Worm (Caenorhabditis elegans) whole organism, L1 larva: Measurements from ENCODE around the gene F31E9.6.
A peak's percentile ranks its signal among the peaks of the same experiment; 100 is the strongest.

ENCODE experiments used
- C04F5.9 ChIP-seq: sonication (generic microtip); optimal IDR thresholded peaks from 2 replicates; lab custom pipeline; 2016; ENCODE audit warnings: missing genetic modification characterization, missing compliant biosample characterization
- C34B4.2 ChIP-seq: sonication (generic microtip); optimal IDR thresholded peaks from 2 replicates; lab custom pipeline; 2017; ENCODE audit warnings: mild to moderate bottlenecking, missing genetic modification characterization, missing compliant biosample characterization
- Y116A8C.19 ChIP-seq: sonication (generic microtip); optimal IDR thresholded peaks from 2 replicates; lab custom pipeline; 2016; ENCODE audit warnings: missing compliant biosample characterization, missing genetic modification characterization, borderline replicate concordance
- aly-2 ChIP-seq: fragments of 150-350 bp; optimal IDR thresholded peaks from 2 replicates; lab custom pipeline; 2014; ENCODE audit warnings: missing biosample characterization, missing genetic modification characterization
- ama-1 ChIP-seq: fragments of 150-350 bp; optimal IDR thresholded peaks from 2 replicates; lab custom pipeline; 2014
- ceh-82 ChIP-seq, 3 experiments: fragments of 150-350 bp in 1 of 3; sonication (generic microtip) in 2 of 3; optimal IDR thresholded peaks; 2 replicates each; lab custom pipeline; 2014 to 2017; ENCODE audit warnings: missing biosample characterization in 3 of 3, missing genetic modification characterization in 3 of 3
- dpl-1 ChIP-seq, 3 experiments: fragments of 150-350 bp in 2 of 3; sonication (generic microtip) in 1 of 3; optimal IDR thresholded peaks; 2 replicates each; lab custom pipeline; 2014 to 2017; ENCODE audit warnings: missing biosample characterization in 3 of 3, missing genetic modification characterization in 3 of 3, missing genetic modification reagents in 3 of 3
- efl-1 ChIP-seq, 4 experiments: fragments of 150-350 bp; optimal IDR thresholded peaks in 3 of 4; peaks in 1 of 4; 1 replicate in 1 of 4; 2 replicates in 3 of 4; lab custom pipeline; 2014; ENCODE audit warnings: missing biosample characterization in 2 of 4, missing genetic modification characterization in 2 of 4, missing genetic modification reagents in 2 of 4
- egl-27 ChIP-seq, 2 experiments: fragments of 150-350 bp in 1 of 2; sonication (generic microtip); optimal IDR thresholded peaks; 3 replicates each; lab custom pipeline; 2017 to 2018; ENCODE audit warnings: missing biosample characterization in 2 of 2, missing genetic modification characterization in 2 of 2, missing genetic modification reagents in 2 of 2
- elt-3 ChIP-seq, 6 experiments: fragments of 150-350 bp in 1 of 6; sonication (generic microtip); optimal IDR thresholded peaks; 2 replicates each; lab custom pipeline; 2017 to 2018; ENCODE audit warnings: missing biosample characterization in 6 of 6, missing genetic modification characterization in 6 of 6, inconsistent platforms in 1 of 6
- fkh-4 ChIP-seq: sonication (generic microtip); optimal IDR thresholded peaks from 2 replicates; lab custom pipeline; 2016; ENCODE audit warnings: missing compliant biosample characterization, missing genetic modification characterization, borderline replicate concordance
- fos-1 ChIP-seq: fragments of 150-350 bp; optimal IDR thresholded peaks from 2 replicates; lab custom pipeline; 2014; ENCODE audit warnings: missing biosample characterization, missing genetic modification characterization
- grh-1 ChIP-seq: fragments of 200-800 bp; sonication (Bioruptor generic); IDR thresholded peaks from 2 replicates; pipeline ENCODE4 v1.3.6; 2022; ENCODE audit warnings: missing genetic modification reagents, missing genetic modification characterization, missing compliant biosample characterization
- irx-1 ChIP-seq: sonication (generic microtip); optimal IDR thresholded peaks from 2 replicates; lab custom pipeline; 2016; ENCODE audit warnings: missing genetic modification characterization, missing compliant biosample characterization
- isw-1 ChIP-seq: fragments of 200-800 bp; sonication (Bioruptor generic); IDR thresholded peaks from 2 replicates; pipeline ENCODE4 v1.3.6; 2022; ENCODE audit warnings: missing genetic modification characterization, missing compliant biosample characterization
- jun-1 ChIP-seq: fragments of 150-350 bp; optimal IDR thresholded peaks from 2 replicates; lab custom pipeline; 2014; ENCODE audit warnings: missing biosample characterization, missing genetic modification reagents, missing genetic modification characterization
- lin-13 ChIP-seq: fragments of 150-350 bp; optimal IDR thresholded peaks from 2 replicates; lab custom pipeline; 2014; ENCODE audit warnings: missing biosample characterization, missing genetic modification reagents, missing genetic modification characterization
- lin-15B ChIP-seq: fragments of 150-350 bp; sonication (generic microtip); optimal IDR thresholded peaks from 3 replicates; lab custom pipeline; 2014; ENCODE audit warnings: missing biosample characterization, missing genetic modification characterization
- mef-2 ChIP-seq: fragments of 150-350 bp; optimal IDR thresholded peaks from 2 replicates; lab custom pipeline; 2014; ENCODE audit warnings: missing biosample characterization, missing genetic modification characterization
- nhr-11 ChIP-seq: fragments of 150-350 bp; optimal IDR thresholded peaks from 2 replicates; lab custom pipeline; 2014; ENCODE audit warnings: missing biosample characterization, missing genetic modification characterization
- nhr-19 ChIP-seq: fragments of 200-800 bp; sonication (Bioruptor generic); conservative IDR thresholded peaks from 2 replicates; pipeline ENCODE4 v1.3.6; 2022; ENCODE audit warnings: missing genetic modification characterization, missing compliant biosample characterization
- nhr-20 ChIP-seq: sonication (generic microtip); optimal IDR thresholded peaks from 2 replicates; lab custom pipeline; 2016; ENCODE audit warnings: mild to moderate bottlenecking, missing genetic modification characterization, missing compliant biosample characterization
- nhr-47 ChIP-seq: sonication (generic microtip); optimal IDR thresholded peaks from 2 replicates; lab custom pipeline; 2016; ENCODE audit warnings: mild to moderate bottlenecking, missing genetic modification characterization, moderate library complexity, missing compliant biosample characterization
- nhr-71 ChIP-seq: sonication (generic microtip); optimal IDR thresholded peaks from 2 replicates; lab custom pipeline; 2016; ENCODE audit warnings: mild to moderate bottlenecking, missing genetic modification characterization, moderate library complexity, missing compliant biosample characterization
- nhr-77 ChIP-seq: fragments of 150-350 bp; optimal IDR thresholded peaks from 2 replicates; lab custom pipeline; 2014; ENCODE audit warnings: missing biosample characterization, missing genetic modification characterization
- nhr-90 ChIP-seq: sonication (generic microtip); optimal IDR thresholded peaks from 2 replicates; lab custom pipeline; 2016; ENCODE audit warnings: mild to moderate bottlenecking, missing genetic modification characterization, missing compliant biosample characterization; ENCODE audit not compliant: poor library complexity
- pag-3 ChIP-seq: sonication (generic microtip); optimal IDR thresholded peaks from 2 replicates; lab custom pipeline; 2017; ENCODE audit warnings: missing genetic modification characterization, mild to moderate bottlenecking, missing compliant biosample characterization, antibody characterized with exemption, borderline replicate concordance; ENCODE audit not compliant: insufficient read depth
- pax-3 ChIP-seq: fragments of 200-800 bp; sonication (Bioruptor generic); optimal IDR thresholded peaks from 2 replicates; lab custom pipeline; 2018; ENCODE audit warnings: mild to moderate bottlenecking, missing genetic modification characterization, moderate library complexity, missing compliant biosample characterization
- rnt-1 ChIP-seq: sonication (generic microtip); optimal IDR thresholded peaks from 2 replicates; lab custom pipeline; 2016; ENCODE audit warnings: mild to moderate bottlenecking, missing genetic modification characterization, moderate library complexity, missing compliant biosample characterization
- snpc-4 ChIP-seq: fragments of 150-350 bp; optimal IDR thresholded peaks from 2 replicates; lab custom pipeline; 2014; ENCODE audit warnings: missing biosample characterization, missing genetic modification characterization
- swsn-7 ChIP-seq: sonication (generic microtip); optimal IDR thresholded peaks from 2 replicates; lab custom pipeline; 2016; ENCODE audit warnings: missing genetic modification characterization, missing compliant biosample characterization
- unc-30 ChIP-seq: sonication (generic microtip); optimal IDR thresholded peaks from 2 replicates; lab custom pipeline; 2017; ENCODE audit warnings: missing biosample characterization, missing genetic modification characterization
- unc-62 ChIP-seq: fragments of 150-350 bp; optimal IDR thresholded peaks from 2 replicates; lab custom pipeline; 2014; ENCODE audit warnings: missing biosample characterization, missing genetic modification reagents, missing genetic modification characterization
- vab-15 ChIP-seq: sonication (generic microtip); optimal IDR thresholded peaks from 2 replicates; lab custom pipeline; 2017; ENCODE audit warnings: missing genotype, mild to moderate bottlenecking, missing genetic modification characterization, missing compliant biosample characterization
- zip-4 ChIP-seq: fragments of 200-800 bp; sonication (Bioruptor generic); optimal IDR thresholded peaks from 2 replicates; lab custom pipeline; 2018; ENCODE audit warnings: mild to moderate bottlenecking, missing genetic modification characterization, moderate library complexity, missing compliant biosample characterization
- ztf-11 ChIP-seq, 2 experiments: sonication (generic microtip); optimal IDR thresholded peaks; 2 replicates each; lab custom pipeline; 2016 to 2017; ENCODE audit warnings: missing genetic modification characterization in 2 of 2, missing biosample characterization in 1 of 2, missing compliant biosample characterization in 1 of 2

Gene F31E9.6

ce11 chrV:17307926-17308325, 7.0 kb downstream of the F31E9.6 start:
- TF ChIP-seq vab-15 (tag; lab: Kevin White, UChicago) (no peak), unc-62 (GFP tag; lab: Kevin White, UChicago) (no peak), dpl-1 (GFP tag; optimal IDR thresholded peaks at IDR 0.05; lab: Kevin White, UChicago) (peak in 1 of 3 experiments; percentile 18), pax-3 (tag; lab: Kevin White, UChicago) (no peak), lin-13 (GFP tag; lab: Kevin White, UChicago) (no peak), ama-1 (no peak), lin-15B (tag; lab: Kevin White, UChicago) (no peak), rnt-1 (tag; lab: Kevin White, UChicago) (no peak), swsn-7 (tag; lab: Kevin White, UChicago) (no peak), efl-1 (optimal IDR thresholded peaks at IDR 0.05; lab: Kevin White, UChicago) (no peak), efl-1 (GFP tag; optimal IDR thresholded peaks at IDR 0.05 in 1 of 2; lab: Kevin White, UChicago) (peak in 1 of 2 experiments; percentile 34), elt-3 (tag; optimal IDR thresholded peaks at IDR 0.05; lab: Kevin White, UChicago) (no peak)
- TF ChIP-seq, all 84 proteins: peak for 2

ce11 chrV:17303392-17303791, 11.6 kb downstream of the F31E9.6 start:
- no peak for TF ChIP-seq nhr-77 (tag; lab: Kevin White, UChicago)
- TF ChIP-seq aly-2 (tag; lab: Kevin White, UChicago) = no peak
- TF ChIP-seq C04F5.9 = no peak
- no peak for TF ChIP-seq nhr-71 (tag; lab: Kevin White, UChicago)
- no peak for TF ChIP-seq efl-1 (optimal IDR thresholded peaks at IDR 0.05; lab: Kevin White, UChicago)
- TF ChIP-seq efl-1 (GFP tag; optimal IDR thresholded peaks at IDR 0.05 in 1 of 2; lab: Kevin White, UChicago) = no peak
- TF ChIP-seq grh-1 (GFP tag; lab: Robert Waterston, UW) = no peak
- no peak for TF ChIP-seq ceh-82 (tag; optimal IDR thresholded peaks at IDR 0.05; lab: Kevin White, UChicago)
- no peak for TF ChIP-seq nhr-19 (GFP tag; lab: Robert Waterston, UW)
- no peak for TF ChIP-seq jun-1 (tag; lab: Kevin White, UChicago)
- TF ChIP-seq isw-1 (GFP tag; lab: Robert Waterston, UW) = no peak
- no peak for TF ChIP-seq egl-27 (tag; optimal IDR thresholded peaks at IDR 0.05; lab: Kevin White, UChicago)
- TF ChIP-seq mef-2 (tag; lab: Kevin White, UChicago) = no peak
- no peak for TF ChIP-seq nhr-20
- no peak for TF ChIP-seq Y116A8C.19
- TF ChIP-seq nhr-11 (tag; lab: Kevin White, UChicago) = no peak
- TF ChIP-seq unc-30 (tag; lab: Kevin White, UChicago) = no peak
- TF ChIP-seq snpc-4 = no peak
- TF ChIP-seq fos-1 = no peak
- no peak for TF ChIP-seq nhr-90 (tag; lab: Kevin White, UChicago)
- TF ChIP-seq C34B4.2 (tag; lab: Kevin White, UChicago) = no peak
- TF ChIP-seq, all 84 proteins: peak for 0

- TF ChIP-seq nhr-47 (tag; lab: Kevin White, UChicago) (no peak), zip-4 (GFP tag; lab: Kevin White, UChicago) (no peak), fkh-4 (tag; lab: Kevin White, UChicago) (no peak), unc-30 (tag; lab: Kevin White, UChicago) (no peak), nhr-19 (GFP tag; lab: Robert Waterston, UW) (no peak), pax-3 (tag; lab: Kevin White, UChicago) (no peak), irx-1 (tag; lab: Kevin White, UChicago) (no peak), pag-3 (tag; lab: Kevin White, UChicago) (no peak), ztf-11 (tag; optimal IDR thresholded peaks at IDR 0.05; lab: Kevin White, UChicago) (no peak), nhr-71 (tag; lab: Kevin White, UChicago) (no peak), fos-1 (no peak), snpc-4 (no peak)
- TF ChIP-seq, all 84 proteins: peak for 0
These were observed 12.2 kb downstream of the F31E9.6 start, which contains the start of gene sri-70 for ce11 chrV:17302754-17303153. sri-70 (plus strand) TSS chrV:17303054.
